Worm (Caenorhabditis elegans) whole organism, L4/young adult: ENCODE results near the gene col-154.

Experiments used
- W03F9.2 ChIP-seq: fragments of 150-350 bp; optimal IDR thresholded peaks from 2 replicates; lab custom pipeline; 2014; ENCODE audit warnings: missing biosample characterization, missing genetic modification characterization
- dao-5 ChIP-seq: sonication (generic microtip); optimal IDR thresholded peaks from 2 replicates; lab custom pipeline; 2016; ENCODE audit warnings: missing genotype, missing genetic modification characterization, moderate library complexity, missing compliant biosample characterization
- him-1 ChIP-seq: sonication (generic microtip); optimal IDR thresholded peaks from 2 replicates; lab custom pipeline; 2016; ENCODE audit warnings: missing genotype, missing genetic modification reagents, missing genetic modification characterization, missing compliant biosample characterization

DNA sequence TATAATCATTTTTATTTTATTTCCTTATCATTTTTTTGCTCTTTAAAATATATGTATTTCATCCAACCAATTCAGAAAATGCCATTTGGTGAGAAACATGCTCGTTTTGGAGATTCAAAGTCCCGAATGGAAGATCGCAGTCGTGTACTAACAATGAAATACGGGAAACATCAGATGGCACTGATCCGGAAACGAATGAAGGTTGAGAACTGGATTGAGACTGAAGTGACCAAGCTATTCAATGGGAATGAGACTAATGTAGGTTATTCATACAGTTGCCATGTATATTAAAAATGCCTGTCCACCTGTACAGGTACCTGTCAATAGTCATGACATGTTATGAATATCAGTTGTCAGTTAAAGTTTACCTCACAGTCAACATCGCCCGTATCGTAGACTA lies 2.1 kb upstream of the col-154 start, which contains the start of gene F55C10.5:
- no peak for TF ChIP-seq him-1
- TF ChIP-seq W03F9.2 = no peak
- no peak for TF ChIP-seq dao-5 (tag; lab: Kevin White, UChicago)
